Fruit fly (Drosophila melanogaster) whole organism, adult: ENCODE results near the gene CG12056.
A peak's percentile ranks its signal among the peaks of the same experiment; 100 is the strongest.

Experiments used
- CG11617 ChIP-seq: fragments of 200-800 bp; sonication (Bioruptor generic); optimal IDR thresholded peaks from 2 replicates; lab custom pipeline; 2017; ENCODE audit warnings: mild to moderate bottlenecking, missing biosample characterization, missing genetic modification reagents, missing genetic modification characterization
- CG12768 ChIP-seq: fragments of 200-800 bp; sonication (Bioruptor generic); optimal IDR thresholded peaks from 2 replicates; lab custom pipeline; 2017; ENCODE audit warnings: missing biosample characterization, missing genetic modification characterization, mild to moderate bottlenecking, moderate library complexity, missing genetic modification reagents
- CG14711 ChIP-seq: fragments of 200-800 bp; sonication (Bioruptor generic); optimal IDR thresholded peaks from 2 replicates; lab custom pipeline; 2018; ENCODE audit warnings: missing biosample characterization, mild to moderate bottlenecking, missing genetic modification characterization, moderate library complexity
- CG1620 ChIP-seq: fragments of 200-800 bp; sonication (Bioruptor generic); optimal IDR thresholded peaks from 2 replicates; lab custom pipeline; 2016; ENCODE audit warnings: missing biosample characterization, missing genetic modification characterization
- CG33017 ChIP-seq: fragments of 200-800 bp; sonication (Bioruptor generic); optimal IDR thresholded peaks from 2 replicates; lab custom pipeline; 2018; ENCODE audit warnings: missing biosample characterization, mild to moderate bottlenecking, missing genetic modification characterization, moderate library complexity
- CG5204 ChIP-seq: fragments of 200-800 bp; sonication (Bioruptor generic); optimal IDR thresholded peaks from 2 replicates; lab custom pipeline; 2016; ENCODE audit warnings: missing biosample characterization, missing genetic modification characterization
- CG7045 ChIP-seq: fragments of 200-800 bp; sonication (Bioruptor generic); optimal IDR thresholded peaks from 2 replicates; lab custom pipeline; 2017; ENCODE audit warnings: missing biosample characterization, mild to moderate bottlenecking, missing genetic modification characterization
- CG7101 ChIP-seq: fragments of 200-800 bp; sonication (Bioruptor generic); optimal IDR thresholded peaks from 2 replicates; lab custom pipeline; 2018; ENCODE audit warnings: missing biosample characterization, mild to moderate bottlenecking, missing genetic modification characterization, moderate library complexity
- Clk ChIP-seq: fragments of 200-800 bp; sonication (Bioruptor generic); optimal IDR thresholded peaks from 2 replicates; lab custom pipeline; 2017; ENCODE audit warnings: missing biosample characterization, missing genetic modification characterization
- Crg-1 ChIP-seq: fragments of 200-800 bp; sonication (Bioruptor generic); optimal IDR thresholded peaks from 2 replicates; lab custom pipeline; 2016; ENCODE audit warnings: missing biosample characterization, missing genetic modification characterization
- Hr96 ChIP-seq: fragments of 200-800 bp; sonication (Bioruptor generic); optimal IDR thresholded peaks from 2 replicates; lab custom pipeline; 2016; ENCODE audit warnings: missing biosample characterization, missing genetic modification characterization
- Mnt ChIP-seq: fragments of 200-800 bp; sonication (Bioruptor generic); optimal IDR thresholded peaks from 2 replicates; lab custom pipeline; 2016; ENCODE audit warnings: missing biosample characterization, mild to moderate bottlenecking, missing genetic modification characterization
- bab1 ChIP-seq: fragments of 200-800 bp; sonication (Bioruptor generic); optimal IDR thresholded peaks from 3 replicates; lab custom pipeline; 2019; ENCODE audit warnings: missing biosample characterization, mild to moderate bottlenecking, missing genetic modification characterization, moderate library complexity
- cic ChIP-seq: fragments of 200-800 bp; sonication (Bioruptor generic); optimal IDR thresholded peaks from 2 replicates; lab custom pipeline; 2017; ENCODE audit warnings: missing biosample characterization, mild to moderate bottlenecking, missing genetic modification characterization, moderate library complexity
- cnc ChIP-seq, 2 experiments: fragments of >200 bp; optimal IDR thresholded peaks; 2 replicates each; lab custom pipeline; 2017
- kay ChIP-seq: fragments of 200-800 bp; sonication (Bioruptor generic); peaks from one replicate; lab custom pipeline; 2016; ENCODE audit warnings: missing biosample characterization, missing genetic modification characterization, borderline replicate concordance
- ovo ChIP-seq: fragments of 200-800 bp; sonication (Bioruptor generic); optimal IDR thresholded peaks from 2 replicates; lab custom pipeline; 2016; ENCODE audit warnings: missing biosample characterization, missing genetic modification characterization
- pad ChIP-seq: fragments of 200-800 bp; sonication (Bioruptor generic); optimal IDR thresholded peaks from 3 replicates; lab custom pipeline; 2017; ENCODE audit warnings: missing biosample characterization, missing genetic modification characterization, mild to moderate bottlenecking, moderate library complexity, missing genetic modification reagents
- tj ChIP-seq: fragments of 200-800 bp; sonication (Bioruptor generic); optimal IDR thresholded peaks from 3 replicates; lab custom pipeline; 2017; ENCODE audit warnings: missing biosample characterization, mild to moderate bottlenecking, missing genetic modification characterization, moderate library complexity
- toe ChIP-seq: fragments of 200-800 bp; sonication (Bioruptor generic); optimal IDR thresholded peaks from 2 replicates; lab custom pipeline; 2016; ENCODE audit warnings: missing biosample characterization, missing genetic modification characterization

CG12056 gene

DNA sequence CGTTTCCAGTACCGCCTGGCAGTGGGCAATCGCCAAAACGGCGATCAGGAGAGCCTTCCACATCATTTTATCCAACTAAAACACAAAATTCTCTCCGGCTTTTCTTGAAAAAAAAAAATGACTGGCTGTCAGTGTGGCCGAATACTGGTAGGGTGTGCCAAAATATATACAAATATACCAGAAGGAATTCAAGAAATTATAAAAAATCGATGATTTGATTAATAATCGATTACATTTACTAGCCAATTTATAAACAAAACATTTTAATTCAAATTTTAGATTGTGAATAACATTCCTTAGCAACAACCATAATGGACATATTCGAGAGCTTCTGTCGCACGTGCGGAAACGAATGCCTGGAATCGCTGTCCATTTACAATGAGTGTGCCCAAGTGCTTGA lies 34.1 kb upstream of the CG12056 start, which contains the start of the genes Ost48 and Dlip1:
Gene Ost48 (minus strand): TSS at position 150 of the 400 bp plus-strand sequence.
Gene Dlip1 (plus strand): TSS at position 257 of the 400 bp plus-strand sequence.
- peak; percentile 38 for TF ChIP-seq bab1 (GFP tag; lab: Kevin White, UChicago)
- no peak for TF ChIP-seq Mnt (GFP tag; lab: Kevin White, UChicago)

DNA sequence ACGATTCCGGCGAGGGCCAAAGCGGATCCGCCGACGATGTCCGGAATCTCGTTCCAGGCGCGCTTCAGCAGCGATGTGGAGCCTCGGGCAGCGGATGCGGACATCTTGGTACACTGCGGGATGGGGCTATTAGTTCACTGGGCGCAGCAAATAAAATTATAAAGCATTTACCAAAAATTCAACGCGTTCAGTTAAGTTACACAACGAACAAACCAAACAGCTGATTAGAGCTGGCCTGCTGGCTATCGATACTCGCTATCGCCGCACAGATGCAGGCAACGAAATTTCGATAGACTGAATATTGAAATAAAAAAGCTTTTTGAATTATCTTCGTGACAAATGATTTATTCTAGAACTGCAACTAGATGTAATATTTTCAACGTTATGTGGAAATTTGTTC lies 32.7 kb upstream of the CG12056 start, which contains the start of gene NdufA3:
Gene NdufA3 (minus strand): TSS at position 317 of the 400 bp plus-strand sequence.
- no peak for TF ChIP-seq pad (GFP tag; lab: Kevin White, UChicago)
- peak; percentile 80 for TF ChIP-seq bab1 (GFP tag; lab: Kevin White, UChicago)
- TF ChIP-seq Mnt (GFP tag; lab: Kevin White, UChicago): peak; percentile 10

DNA sequence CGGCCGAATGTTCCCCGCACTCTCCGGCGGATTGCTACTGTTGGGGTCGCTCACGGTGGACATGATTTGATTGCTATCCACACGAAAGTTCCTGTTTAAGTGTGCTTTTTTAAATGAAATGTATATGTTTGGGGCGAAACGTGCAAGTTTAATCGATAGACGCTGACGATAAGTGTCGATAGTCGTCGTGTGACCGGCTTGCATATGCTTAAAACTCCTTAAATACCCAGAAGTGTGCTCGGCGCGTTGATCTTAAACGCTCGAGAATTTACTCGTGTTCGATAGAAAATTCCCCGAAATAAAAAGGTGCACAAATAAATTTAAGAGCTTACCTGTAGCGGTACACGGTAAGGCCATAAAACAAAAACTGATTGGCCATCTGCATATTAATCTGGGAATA lies 30.6 kb upstream of the CG12056 start, which contains the start of the genes Zpr1 and CG44532:
Gene Zpr1 (minus strand): TSS at position 179 of the 400 bp plus-strand sequence.
Gene CG44532 (plus strand): TSS at position 181 of the 400 bp plus-strand sequence.
- TF ChIP-seq CG11617 (GFP tag; lab: Kevin White, UChicago): no peak
- TF ChIP-seq tj: no peak
- TF ChIP-seq Mnt (GFP tag; lab: Kevin White, UChicago): peak; percentile 63
- no peak for TF ChIP-seq ovo (GFP tag; lab: Kevin White, UChicago)
- TF ChIP-seq bab1 (GFP tag; lab: Kevin White, UChicago): no peak

DNA sequence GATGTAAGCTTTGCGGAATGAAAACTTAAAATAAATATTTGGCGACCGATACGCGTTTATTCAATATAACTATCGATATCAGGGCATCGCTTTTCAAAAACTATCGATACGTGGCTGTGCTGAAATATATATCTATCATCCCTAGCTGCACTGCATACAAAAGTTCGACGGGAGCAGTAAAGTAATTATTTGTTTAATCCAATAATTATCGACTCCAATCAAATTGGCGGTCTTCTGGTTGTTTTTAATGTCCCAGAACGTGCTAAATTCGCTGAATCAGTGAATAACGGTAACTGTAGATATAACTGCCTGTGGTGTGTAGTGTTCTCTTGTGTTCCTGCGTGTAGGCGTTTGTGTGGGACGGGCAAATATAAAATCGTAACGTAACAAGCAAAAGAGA lies 29.4 kb upstream of the CG12056 start, which contains the start of gene mei-P26:
Gene mei-P26 (plus strand): TSS at position 146 of the 400 bp plus-strand sequence.
- TF ChIP-seq CG33017: no peak
- no peak for TF ChIP-seq kay (GFP tag; lab: Kevin White, UChicago)
- no peak for TF ChIP-seq CG7045 (GFP tag; lab: Kevin White, UChicago)
- no peak for TF ChIP-seq Hr96
- no peak for TF ChIP-seq cic (GFP tag; lab: Kevin White, UChicago)
- TF ChIP-seq ovo (GFP tag; lab: Kevin White, UChicago): peak; percentile 11
- no peak for TF ChIP-seq CG5204 (GFP tag; lab: Kevin White, UChicago)
- no peak for TF ChIP-seq pad (GFP tag; lab: Kevin White, UChicago)
- peak; percentile 37 for TF ChIP-seq Mnt (GFP tag; lab: Kevin White, UChicago)
- peak; percentile 10 for TF ChIP-seq Crg-1 (GFP tag; lab: Kevin White, UChicago)
- no peak for TF ChIP-seq toe (GFP tag; lab: Kevin White, UChicago)
- no peak for TF ChIP-seq cnc (optimal IDR thresholded peaks at IDR 0.05; lab: Kevin White, UChicago)
- TF ChIP-seq CG1620: no peak
- no peak for TF ChIP-seq CG12768 (GFP tag; lab: Kevin White, UChicago)
- TF ChIP-seq CG7101 (tag; lab: Kevin White, UChicago): no peak
- TF ChIP-seq tj: no peak
- peak; percentile 37 for TF ChIP-seq CG14711 (tag; lab: Kevin White, UChicago)
- TF ChIP-seq bab1 (GFP tag; lab: Kevin White, UChicago): peak; percentile 79
- TF ChIP-seq Clk (GFP tag; lab: Kevin White, UChicago): no peak
- TF ChIP-seq CG11617 (GFP tag; lab: Kevin White, UChicago): no peak

DNA sequence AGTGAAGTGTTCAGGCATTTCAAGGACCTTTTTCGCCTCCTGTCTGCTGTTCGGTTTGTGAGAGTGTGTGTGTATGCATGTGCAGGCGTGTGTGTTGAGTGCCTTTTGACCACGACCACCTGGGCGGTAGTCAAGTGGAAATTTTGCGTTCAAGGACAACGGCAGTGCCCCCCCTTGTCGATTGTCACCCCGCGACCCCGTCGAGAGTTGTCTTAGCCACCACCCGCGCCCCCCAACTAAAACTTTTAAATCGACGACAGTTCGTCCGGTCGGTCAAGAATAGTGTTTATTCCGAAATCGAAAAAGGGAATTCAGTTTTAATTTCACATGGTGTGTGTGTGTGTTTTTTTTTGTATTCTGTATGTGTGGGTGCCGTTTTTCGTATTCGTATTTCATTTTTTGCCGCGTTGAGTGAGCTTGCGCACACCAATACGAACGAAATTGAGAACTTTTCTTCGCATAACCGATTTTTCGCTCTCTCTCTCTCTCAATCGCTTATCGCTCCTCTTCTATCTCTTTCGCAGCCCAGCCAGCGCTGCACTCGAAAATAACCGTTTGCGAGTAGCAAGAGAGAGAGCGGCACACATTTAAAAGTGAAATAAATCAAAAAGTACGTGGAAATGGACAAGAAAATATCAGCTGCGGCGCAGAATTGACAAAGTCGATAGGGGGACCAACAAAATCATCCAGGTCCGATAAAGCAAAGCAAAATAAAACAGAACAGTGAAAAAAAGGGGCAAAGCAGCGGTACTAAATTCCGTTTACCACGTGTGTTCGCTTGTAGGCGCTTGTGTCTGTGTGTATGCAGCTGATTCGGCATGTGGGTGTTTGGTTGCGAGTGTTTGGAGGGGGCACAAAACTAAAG lies 28.6 kb upstream of the CG12056 start:
- TF ChIP-seq CG12768 (GFP tag; lab: Kevin White, UChicago) (no peak), Crg-1 (GFP tag; lab: Kevin White, UChicago) (no peak), ovo (GFP tag; lab: Kevin White, UChicago) (peak; percentile 54), cnc (optimal IDR thresholded peaks at IDR 0.05; lab: Kevin White, UChicago) (no peak), Mnt (GFP tag; lab: Kevin White, UChicago) (peak; percentile 93), tj (peak; percentile 27), cic (GFP tag; lab: Kevin White, UChicago) (peak; percentile 19), kay (GFP tag; lab: Kevin White, UChicago) (no peak), CG11617 (GFP tag; lab: Kevin White, UChicago) (no peak), CG1620 (no peak), pad (GFP tag; lab: Kevin White, UChicago) (peak; percentile 97), CG33017 (no peak), CG5204 (GFP tag; lab: Kevin White, UChicago) (no peak)

DNA sequence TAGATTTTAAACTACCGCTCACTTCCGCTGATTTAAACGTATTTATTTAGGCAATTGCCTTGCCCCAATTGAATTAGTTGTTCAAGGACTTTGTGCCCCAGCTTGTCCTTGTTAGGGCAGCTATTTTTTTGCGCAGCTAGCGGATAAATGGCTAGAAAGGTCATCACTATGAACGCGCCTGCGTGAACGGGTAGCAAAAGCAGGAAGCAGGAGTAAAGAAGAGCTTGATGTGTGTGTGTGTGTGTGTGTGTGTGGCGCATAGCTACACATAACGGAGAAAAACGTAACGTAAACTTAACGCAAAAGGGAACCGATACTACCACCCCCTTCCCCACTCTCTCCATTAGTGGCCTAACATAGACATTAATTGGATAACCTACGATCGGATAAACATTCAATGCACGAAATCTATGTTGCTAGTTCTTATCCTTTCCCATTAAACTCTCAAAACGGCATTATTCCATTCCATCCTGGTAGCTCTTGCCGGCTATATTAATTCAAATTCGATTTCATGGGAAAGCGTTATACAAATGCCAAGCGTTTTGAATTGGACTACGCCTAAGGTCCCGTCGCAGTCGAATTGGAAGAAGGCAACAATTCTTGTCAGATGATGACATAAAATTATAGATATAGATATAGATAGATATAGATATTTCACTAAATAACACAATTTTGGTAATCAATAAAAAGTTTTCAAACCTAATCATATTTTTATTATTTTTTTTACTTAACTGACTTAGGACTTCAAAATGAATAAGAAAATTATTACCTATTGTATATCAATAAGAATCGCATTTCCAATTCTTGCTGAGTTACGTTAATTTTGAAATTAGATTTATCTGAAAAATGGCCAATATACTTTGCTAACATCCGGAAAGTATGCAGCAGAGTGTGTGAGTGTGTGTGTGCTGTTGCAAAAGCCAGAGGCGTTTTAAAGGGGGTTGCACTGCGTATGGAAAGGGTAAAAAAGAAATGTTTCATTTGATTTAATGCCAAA lies 27.7 kb upstream of the CG12056 start:
- TF ChIP-seq Mnt (GFP tag; lab: Kevin White, UChicago): peak; percentile 11
- TF ChIP-seq pad (GFP tag; lab: Kevin White, UChicago): peak; percentile 93
- peak; percentile 4 for TF ChIP-seq bab1 (GFP tag; lab: Kevin White, UChicago)
- TF ChIP-seq CG7101 (tag; lab: Kevin White, UChicago): no peak
